Worm (Caenorhabditis elegans): ENCODE results near the gene srab-8.

Gene srab-8

DNA sequence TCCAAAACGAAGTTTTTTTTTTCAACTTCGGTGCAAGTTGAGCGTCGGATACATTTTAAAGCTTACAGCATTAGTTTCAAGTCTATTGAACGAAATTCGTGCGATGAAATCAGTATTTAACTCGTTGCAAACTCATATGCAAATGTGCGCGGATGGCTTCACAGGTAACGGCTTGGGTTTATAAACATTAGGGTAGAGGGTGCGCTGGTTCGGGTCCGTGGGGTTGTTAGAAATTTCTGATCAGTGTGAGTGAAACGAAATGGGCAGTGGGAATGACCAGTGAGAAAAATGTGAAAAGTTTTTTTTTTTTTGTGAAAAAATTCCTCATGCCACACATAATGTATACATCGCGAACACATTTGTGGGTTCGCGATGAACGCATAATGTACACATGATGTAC, 13.1 kb upstream of the srab-8 start (continued):
- no peak for TF ChIP-seq nhr-179 (tag; optimal IDR thresholded peaks at IDR 0.05)
- TF ChIP-seq somi-1 (GFP tag; optimal IDR thresholded peaks at IDR 0.05): no peak
- no peak for TF ChIP-seq K11D2.4 (GFP tag; IDR thresholded peaks at IDR 0.05)
- TF ChIP-seq hlh-12 (tag; optimal IDR thresholded peaks at IDR 0.05): no peak
- TF ChIP-seq zfh-2 (GFP tag; conservative IDR thresholded peaks at IDR 0.05): no peak
- no peak for TF ChIP-seq ztf-3 (GFP tag; optimal IDR thresholded peaks at IDR 0.05)
- peak; percentile 48 for TF ChIP-seq athp-1 (tag; optimal IDR thresholded peaks at IDR 0.05)
- TF ChIP-seq him-1 (tag; optimal IDR thresholded peaks at IDR 0.05): peak; percentile 79
- TF ChIP-seq gei-17 (GFP tag; optimal IDR thresholded peaks at IDR 0.05): no peak
- no peak for TF ChIP-seq unc-62 (GFP tag; optimal IDR thresholded peaks at IDR 0.05)
- TF ChIP-seq K12H6.12 (tag; optimal IDR thresholded peaks at IDR 0.05): no peak
- peak; percentile 5 for TF ChIP-seq xnd-1 (tag; optimal IDR thresholded peaks at IDR 0.05)
- peak; percentile 62; the same call in 1 of the 2 replicates for TF ChIP-seq nfyb-1 (GFP tag; IDR thresholded peaks at IDR 0.05)
- TF ChIP-seq lin-26 (GFP tag; IDR thresholded peaks at IDR 0.05): peak; percentile 90
- peak; percentile 66 for TF ChIP-seq rcor-1 (GFP tag; IDR thresholded peaks at IDR 0.05)
- peak; percentile 63 for TF ChIP-seq D2030.7 (GFP tag; IDR thresholded peaks at IDR 0.05)
- no peak for TF ChIP-seq F55B11.4 (tag; optimal IDR thresholded peaks at IDR 0.05; ENCODE audit: borderline replicate concordance, insufficient read depth)
- no peak for TF ChIP-seq repo-1 (tag; optimal IDR thresholded peaks at IDR 0.05)
- no peak for TF ChIP-seq ztf-25 (GFP tag; IDR thresholded peaks at IDR 0.05)
- no peak for TF ChIP-seq sea-2 (GFP tag; IDR thresholded peaks at IDR 0.05)
- TF ChIP-seq nhr-80 (tag; optimal IDR thresholded peaks at IDR 0.05): no peak
- no peak for TF ChIP-seq F10E7.11 (tag; optimal IDR thresholded peaks at IDR 0.05)
- no peak for TF ChIP-seq sptf-2 (GFP tag; optimal IDR thresholded peaks at IDR 0.05)
- TF ChIP-seq mes-4 (tag; optimal IDR thresholded peaks at IDR 0.05): peak; percentile 28
- no peak for TF ChIP-seq ZK185.1 (tag; optimal IDR thresholded peaks at IDR 0.05; ENCODE audit: poor library complexity, severe bottlenecking)
- TF ChIP-seq unc-130 (GFP tag; optimal IDR thresholded peaks at IDR 0.05): no peak
- no peak for TF ChIP-seq C06A6.2 (GFP tag; conservative IDR thresholded peaks at IDR 0.05)
- TF ChIP-seq ccch-3 (GFP tag; optimal IDR thresholded peaks at IDR 0.05): no peak
- 0 out of 2 replicates have a peak, but pooled peaks have one; percentile 6 for TF ChIP-seq hmg-20 (GFP tag; IDR thresholded peaks at IDR 0.05)
- no peak for TF ChIP-seq egrh-3 (GFP tag; IDR thresholded peaks at IDR 0.05)
- no peak for TF ChIP-seq ama-1 (optimal IDR thresholded peaks at IDR 0.05)
- TF ChIP-seq ama-1 (GFP tag; optimal IDR thresholded peaks at IDR 0.05): no peak
- peak; percentile 2 for TF ChIP-seq madf-10 (tag; optimal IDR thresholded peaks at IDR 0.05)
- no peak for TF ChIP-seq snpc-1.1 (tag; optimal IDR thresholded peaks at IDR 0.05; ENCODE audit: insufficient read depth)
- TF ChIP-seq F33H1.4 (GFP tag; IDR thresholded peaks at IDR 0.05): peak; percentile 27; the same call in 1 of the 2 replicates
- no peak for TF ChIP-seq nhr-27 (tag; optimal IDR thresholded peaks at IDR 0.05)
- no peak for TF ChIP-seq ztf-6 (GFP tag; IDR thresholded peaks at IDR 0.05)
- TF ChIP-seq nhr-90 (tag; optimal IDR thresholded peaks at IDR 0.05): peak; percentile 74
- TF ChIP-seq chd-7 (tag; optimal IDR thresholded peaks at IDR 0.05): peak; percentile 56
- no peak for TF ChIP-seq ztf-22 (GFP tag; optimal IDR thresholded peaks at IDR 0.05)
- TF ChIP-seq B0261.1 (tag; optimal IDR thresholded peaks at IDR 0.05): peak; percentile 61
- TF ChIP-seq nfya-1 (tag; optimal IDR thresholded peaks at IDR 0.05; ENCODE audit: borderline replicate concordance, insufficient read depth): no peak
- 0 out of 2 replicates have a peak, but pooled peaks have one; percentile 58 for TF ChIP-seq bed-1 (GFP tag; IDR thresholded peaks at IDR 0.05)
- no peak for TF ChIP-seq B0035.1 (tag; optimal IDR thresholded peaks at IDR 0.05)
- TF ChIP-seq lag-1 (GFP tag; IDR thresholded peaks at IDR 0.05): no peak
- no peak for TF ChIP-seq F23B12.7 (tag; optimal IDR thresholded peaks at IDR 0.05; ENCODE audit: insufficient read depth)
- peak; percentile 82 for TF ChIP-seq tbp1 (GFP tag; optimal IDR thresholded peaks at IDR 0.05)
- TF ChIP-seq ztf-28 (GFP tag; IDR thresholded peaks at IDR 0.05): 0 out of 2 replicates have a peak, but pooled peaks have one; percentile 35
- no peak for TF ChIP-seq nhr-120 (GFP tag; IDR thresholded peaks at IDR 0.05)
